ENCODE assay signal across 3 worm cellular contexts in genomic region chrII:11376026-11376425, ce11.
A peak's percentile ranks its signal among the peaks of the same experiment; 100 is the strongest.
TF ChIP-seq lines count a peak whose summit lies in the region.

No protein-coding gene starts in this region.

TF ChIP-seq in whole organism, L1 larva, 84 proteins besides CTCF, POLR2A, EP300 and RAD21:
- TF ChIP-seq mab-9 (GFP tag; IDR thresholded peaks at IDR 0.05; lab: Robert Waterston, UW) = no peak
- no peak for TF ChIP-seq nhr-85 (tag; lab: Kevin White, UChicago)
- peak; percentile 82 for TF ChIP-seq fkh-8 (tag; optimal IDR thresholded peaks at IDR 0.05; lab: Kevin White, UChicago)
- TF ChIP-seq ceh-8 (GFP tag; optimal IDR thresholded peaks at IDR 0.05; lab: Kevin White, UChicago) = no peak
- TF ChIP-seq sox-4 (tag; optimal IDR thresholded peaks at IDR 0.05; lab: Kevin White, UChicago) = peak; percentile 28
- no peak for TF ChIP-seq ama-1 (optimal IDR thresholded peaks at IDR 0.05; lab: Kevin White, UChicago)
- TF ChIP-seq vab-15 (tag; optimal IDR thresholded peaks at IDR 0.05; lab: Kevin White, UChicago) = no peak
- peak; percentile 57 for TF ChIP-seq dsc-1 (tag; optimal IDR thresholded peaks at IDR 0.05; lab: Kevin White, UChicago)
- no peak for TF ChIP-seq nhr-237 (tag; optimal IDR thresholded peaks at IDR 0.05; lab: Kevin White, UChicago)
- no peak for TF ChIP-seq egl-27 (tag; optimal IDR thresholded peaks at IDR 0.05; lab: Kevin White, UChicago)
- TF ChIP-seq nhr-11 (tag; optimal IDR thresholded peaks at IDR 0.05; lab: Kevin White, UChicago) = peak; percentile 63
- no peak for TF ChIP-seq nhr-84 (tag; optimal IDR thresholded peaks at IDR 0.05; lab: Kevin White, UChicago)
- no peak for TF ChIP-seq zag-1 (tag; optimal IDR thresholded peaks at IDR 0.05; lab: Kevin White, UChicago)
- no peak for TF ChIP-seq hlh-4 (tag; optimal IDR thresholded peaks at IDR 0.05; lab: Kevin White, UChicago)
- TF ChIP-seq nhr-71 (tag; optimal IDR thresholded peaks at IDR 0.05; lab: Kevin White, UChicago) = peak; percentile 54
- TF ChIP-seq aly-2 (tag; optimal IDR thresholded peaks at IDR 0.05; lab: Kevin White, UChicago) = no peak
- TF ChIP-seq pax-3 (tag; optimal IDR thresholded peaks at IDR 0.05; lab: Kevin White, UChicago) = peak; percentile 4
- TF ChIP-seq nhr-47 (tag; optimal IDR thresholded peaks at IDR 0.05; lab: Kevin White, UChicago) = peak; percentile 13
- TF ChIP-seq mdl-1 (tag; optimal IDR thresholded peaks at IDR 0.05; lab: Kevin White, UChicago) = no peak
- TF ChIP-seq xbp-1 (tag; optimal IDR thresholded peaks at IDR 0.05; lab: Kevin White, UChicago) = no peak

TF ChIP-seq in whole organism, L2 larva, 48 proteins besides CTCF, POLR2A, EP300 and RAD21:
- no peak for TF ChIP-seq ztf-1 (GFP tag; conservative IDR thresholded peaks at IDR 0.05; lab: Robert Waterston, UW)
- TF ChIP-seq lin-11 (tag; optimal IDR thresholded peaks at IDR 0.05; lab: Kevin White, UChicago) = peak; percentile 9

TF ChIP-seq in whole organism, L4 larva, 104 proteins besides CTCF, POLR2A, EP300 and RAD21:
- TF ChIP-seq nhr-11 (tag; optimal IDR thresholded peaks at IDR 0.05; lab: Kevin White, UChicago) (peak; percentile 52), zfp-2 (tag; optimal IDR thresholded peaks at IDR 0.05; lab: Kevin White, UChicago) (no peak), nhr-76 (tag; optimal IDR thresholded peaks at IDR 0.05; lab: Kevin White, UChicago) (no peak), dmd-6 (GFP tag; IDR thresholded peaks at IDR 0.05; lab: Robert Waterston, UW) (no peak), daf-16 (GFP tag; optimal IDR thresholded peaks at IDR 0.05; lab: Kevin White, UChicago) (no peak), daf-16 (tag; optimal IDR thresholded peaks at IDR 0.05; lab: Kevin White, UChicago) (no peak), F44E2.7 (GFP tag; IDR thresholded peaks at IDR 0.05; lab: Robert Waterston, UW) (no peak), tag-97 (GFP tag; IDR thresholded peaks at IDR 0.05; lab: Robert Waterston, UW) (no peak), aha-1 (tag; lab: Kevin White, UChicago) (no peak)

Comparison
In these comparisons a context has a peak if more than half of its experiments do, and no peak if none do; other contexts are left out.
1. Of the 29 proteins assayed by ChIP-seq in both whole organism, L4 larva and whole organism, L1 larva: peak only in whole organism, L4 larva: none; only in whole organism, L1 larva: none; in both: nhr-11; in neither: 28.